Fruit fly (Drosophila melanogaster): ENCODE results near the gene Ip259.

Ip259 gene

dm6 chr2L:10386208-10386805 is 21.8 kb upstream of the Ip259 start, which contains the start of the genes Cdk1 and mRpS7 (continued):
- TF ChIP-seq ci (GFP tag; IDR thresholded peaks at IDR 0.05) (peak; percentile 82; the same call in 2 of the 3 replicates), dm (GFP tag; optimal IDR thresholded peaks at IDR 0.05) (peak; percentile 43), mam (GFP tag; optimal IDR thresholded peaks at IDR 0.05) (peak; percentile 56), Eip74EF (GFP tag; optimal IDR thresholded peaks at IDR 0.05) (peak in 1 of 2 experiments; percentile 38), CG16815 (GFP tag; optimal IDR thresholded peaks at IDR 0.05) (peak; percentile 51), CG12942 (GFP tag; optimal IDR thresholded peaks at IDR 0.05) (peak; percentile 62), lab (GFP tag; optimal IDR thresholded peaks at IDR 0.05) (no peak), salm (tag; optimal IDR thresholded peaks at IDR 0.05) (peak; percentile 66), ken (GFP tag; IDR thresholded peaks at IDR 0.05) (peak; percentile 66; the same call in 2 of the 3 replicates), CG3163 (GFP tag; optimal IDR thresholded peaks at IDR 0.05) (peak; percentile 8), HLH3B (GFP tag; IDR thresholded peaks at IDR 0.05) (no peak), grn (GFP tag; optimal IDR thresholded peaks at IDR 0.05) (no peak), CG8944 (GFP tag; optimal IDR thresholded peaks at IDR 0.05) (peak; percentile 42), Dip2 (GFP tag; IDR thresholded peaks at IDR 0.05) (no peak), pzg (GFP tag; optimal IDR thresholded peaks at IDR 0.05) (peak; percentile 47), bcd (GFP tag; optimal IDR thresholded peaks at IDR 0.05) (peak; percentile 71), CG11723 (GFP tag; optimal IDR thresholded peaks at IDR 0.05) (peak; percentile 86), Usf (GFP tag; optimal IDR thresholded peaks at IDR 0.05) (peak; percentile 40), CG11504 (tag; optimal IDR thresholded peaks at IDR 0.05) (peak; percentile 85), so (GFP tag; IDR thresholded peaks at IDR 0.05) (0 out of 3 replicates have a peak, but pooled peaks have one; percentile 34), CG5245 (GFP tag; optimal IDR thresholded peaks at IDR 0.05) (peak; percentile 30), CG10565 (GFP tag; optimal IDR thresholded peaks at IDR 0.05) (peak; percentile 52), CG1603 (tag; optimal IDR thresholded peaks at IDR 0.05) (peak; percentile 98), Antp (GFP tag; optimal IDR thresholded peaks at IDR 0.05) (peak; percentile 43), Lim3 (GFP tag; IDR thresholded peaks at IDR 0.05) (no peak), CG6175 (GFP tag; IDR thresholded peaks at IDR 0.05) (no peak), CG12391 (tag; optimal IDR thresholded peaks at IDR 0.05) (peak; percentile 89), CG2678 (tag; optimal IDR thresholded peaks at IDR 0.05) (peak; percentile 87), bsh (GFP tag; optimal IDR thresholded peaks at IDR 0.05) (peak in 1 of 2 experiments; percentile 75), Oli (tag; optimal IDR thresholded peaks at IDR 0.05) (peak; percentile 77), trem (tag; optimal IDR thresholded peaks at IDR 0.05) (peak; percentile 61), sd (tag; optimal IDR thresholded peaks at IDR 0.05) (peak; percentile 59), NC2β (GFP tag; optimal IDR thresholded peaks at IDR 0.05) (peak; percentile 31), gsb (GFP tag; IDR thresholded peaks at IDR 0.05) (0 out of 2 replicates have a peak, but pooled peaks have one; percentile 32), CG43689 (GFP tag; IDR thresholded peaks at IDR 0.05) (no peak), sisA (GFP tag; IDR thresholded peaks at IDR 0.05) (peak; percentile 38; the same call in 1 of the 2 replicates), Sox100B (GFP tag; optimal IDR thresholded peaks at IDR 0.05) (peak; percentile 76), CG12104 (GFP tag; optimal IDR thresholded peaks at IDR 0.05) (peak; percentile 63), hbn (GFP tag; IDR thresholded peaks at IDR 0.05; ENCODE audit: partially characterized antibody) (no peak), p53 (GFP tag; optimal IDR thresholded peaks at IDR 0.05) (no peak), sima (GFP tag; optimal IDR thresholded peaks at IDR 0.05) (no peak), Dbx (GFP tag; IDR thresholded peaks at IDR 0.05) (peak; percentile 63; the same call in 2 of the 3 replicates), pho (GFP tag; optimal IDR thresholded peaks at IDR 0.05) (peak; percentile 63), dysf (GFP tag; IDR thresholded peaks at IDR 0.05) (peak; percentile 77; the same call in 2 of the 3 replicates), pita (GFP tag; optimal IDR thresholded peaks at IDR 0.05) (no peak), pan (optimal IDR thresholded peaks at IDR 0.05) (no peak), pan (GFP tag; optimal IDR thresholded peaks at IDR 0.05 in 1 of 2, IDR thresholded peaks at IDR 0.05 in 1 of 2) (peak in 1 of 2 experiments; percentile 82), CG9437 (GFP tag; optimal IDR thresholded peaks at IDR 0.05) (peak; percentile 80), CG32532 (GFP tag; IDR thresholded peaks at IDR 0.05) (peak; percentile 77), twi (tag; optimal IDR thresholded peaks at IDR 0.05) (peak; percentile 62)
